Fruit fly (Drosophila melanogaster): ENCODE measurements around the gene CG17129.

The CG17129 gene

dm6 chr3L:654019-654418 is 26.1 kb downstream of the CG17129 start, which contains the start of the genes MED30 and Rev1 (continued):
- peak; percentile 99 for TF ChIP-seq CG2120 (GFP tag; optimal IDR thresholded peaks at IDR 0.05)
- no peak for TF ChIP-seq CG42726 (GFP tag; IDR thresholded peaks at IDR 0.05; ENCODE audit: partially characterized antibody)
- peak; percentile 93 for TF ChIP-seq trem (tag; optimal IDR thresholded peaks at IDR 0.05)
- TF ChIP-seq gce (GFP tag; IDR thresholded peaks at IDR 0.05) = peak; percentile 80
- 0 out of 2 replicates have a peak, but pooled peaks have one; percentile 15 for TF ChIP-seq inv (GFP tag; IDR thresholded peaks at IDR 0.05; ENCODE audit: partially characterized antibody)
- peak; percentile 11 for TF ChIP-seq zf30C (GFP tag; optimal IDR thresholded peaks at IDR 0.05)
- peak; percentile 70 for TF ChIP-seq Spps (tag; optimal IDR thresholded peaks at IDR 0.05)
- peak; percentile 75 for TF ChIP-seq org-1 (GFP tag; optimal IDR thresholded peaks at IDR 0.05)
- TF ChIP-seq CG10274 (GFP tag; optimal IDR thresholded peaks at IDR 0.05) = peak; percentile 59
- peak; percentile 93 for TF ChIP-seq CG15269 (tag; optimal IDR thresholded peaks at IDR 0.05)
- peak; percentile 92 for TF ChIP-seq sug (tag; optimal IDR thresholded peaks at IDR 0.05)
- no peak for TF ChIP-seq cg (GFP tag; optimal IDR thresholded peaks at IDR 0.05)
- peak; percentile 95 for TF ChIP-seq Chrac-16 (GFP tag; optimal IDR thresholded peaks at IDR 0.05)
- no peak for TF ChIP-seq Dfd (GFP tag; optimal IDR thresholded peaks at IDR 0.05)
- peak; percentile 54 for TF ChIP-seq CG10565 (GFP tag; optimal IDR thresholded peaks at IDR 0.05)
- peak; percentile 74 for TF ChIP-seq twi (tag; optimal IDR thresholded peaks at IDR 0.05)
- TF ChIP-seq ATbp (GFP tag; optimal IDR thresholded peaks at IDR 0.05) = peak; percentile 86
- peak; percentile 86 for TF ChIP-seq rib (GFP tag; IDR thresholded peaks at IDR 0.05)
- TF ChIP-seq disco-r (GFP tag; optimal IDR thresholded peaks at IDR 0.05) = peak; percentile 86
- TF ChIP-seq Sin3A (optimal IDR thresholded peaks at IDR 0.05) = peak; percentile 68
- no peak for TF ChIP-seq hth (optimal IDR thresholded peaks at IDR 0.05)
- peak; percentile 68 for TF ChIP-seq CG31365 (tag; optimal IDR thresholded peaks at IDR 0.05)
- TF ChIP-seq BEAF-32 (GFP tag; optimal IDR thresholded peaks at IDR 0.05) = peak; percentile 60
- peak; percentile 93 for TF ChIP-seq ken (GFP tag; IDR thresholded peaks at IDR 0.05)
- 0 out of 2 replicates have a peak, but pooled peaks have one; percentile 11 for TF ChIP-seq Doc2 (GFP tag; IDR thresholded peaks at IDR 0.05)
- TF ChIP-seq CG5953 (GFP tag; IDR thresholded peaks at IDR 0.05) = peak; percentile 79
- peak; percentile 85 for TF ChIP-seq CG12104 (GFP tag; optimal IDR thresholded peaks at IDR 0.05)
- peak; percentile 91 for TF ChIP-seq Ptx1 (GFP tag; IDR thresholded peaks at IDR 0.05)
- no peak for TF ChIP-seq tio (GFP tag; optimal IDR thresholded peaks at IDR 0.05)
- TF ChIP-seq CG9797 (GFP tag; optimal IDR thresholded peaks at IDR 0.05) = peak; percentile 45
- TF ChIP-seq sisA (GFP tag; IDR thresholded peaks at IDR 0.05) = peak; percentile 89
- no peak for TF ChIP-seq HLHmδ (GFP tag; optimal IDR thresholded peaks at IDR 0.05)
- TF ChIP-seq HHEX (GFP tag; optimal IDR thresholded peaks at IDR 0.05) = peak; percentile 90
- TF ChIP-seq esg (GFP tag; conservative IDR thresholded peaks at IDR 0.05) = peak; percentile 84
- peak; percentile 90 for TF ChIP-seq Hmx (GFP tag; optimal IDR thresholded peaks at IDR 0.05)
- peak; percentile 97 for TF ChIP-seq pum (GFP tag; optimal IDR thresholded peaks at IDR 0.05)
- TF ChIP-seq CG15601 (tag; optimal IDR thresholded peaks at IDR 0.05) = peak; percentile 89
- peak; percentile 82 for TF ChIP-seq psq (GFP tag; optimal IDR thresholded peaks at IDR 0.05)
- peak; percentile 91 for TF ChIP-seq luna (GFP tag; optimal IDR thresholded peaks at IDR 0.05)
- TF ChIP-seq kay (GFP tag; optimal IDR thresholded peaks at IDR 0.05) = peak; percentile 90
- TF ChIP-seq Doc3 (GFP tag; IDR thresholded peaks at IDR 0.05; ENCODE audit: partially characterized antibody) = no peak
- 0 out of 2 replicates have a peak, but pooled peaks have one; percentile 46 for TF ChIP-seq dan (GFP tag; IDR thresholded peaks at IDR 0.05)
- peak; percentile 80 for TF ChIP-seq CG8765 (GFP tag; IDR thresholded peaks at IDR 0.05)
- peak; percentile 73 for TF ChIP-seq MESR4 (GFP tag; optimal IDR thresholded peaks at IDR 0.05)
- peak; percentile 84 for TF ChIP-seq CG6813 (GFP tag; optimal IDR thresholded peaks at IDR 0.05)
- TF ChIP-seq lab (GFP tag; optimal IDR thresholded peaks at IDR 0.05) = peak; percentile 97
- no peak for TF ChIP-seq pan (optimal IDR thresholded peaks at IDR 0.05)
- peak in 1 of 2 experiments; percentile 93 for TF ChIP-seq pan (GFP tag; optimal IDR thresholded peaks at IDR 0.05 in 1 of 2, IDR thresholded peaks at IDR 0.05 in 1 of 2)
- TF ChIP-seq CG10959 (GFP tag; IDR thresholded peaks at IDR 0.05) = peak; percentile 61
- peak; percentile 87 for TF ChIP-seq cwo (GFP tag; optimal IDR thresholded peaks at IDR 0.05)
- peak; percentile 60 for TF ChIP-seq CG17186 (GFP tag; optimal IDR thresholded peaks at IDR 0.05)
